Worm (Caenorhabditis elegans): ENCODE measurements around the gene F55G11.2.

- TF ChIP-seq nhr-11 (tag; optimal IDR thresholded peaks at IDR 0.05), result no peak
- TF ChIP-seq elt-2 (tag; optimal IDR thresholded peaks at IDR 0.05), result no peak
- TF ChIP-seq snpc-4 (tag; optimal IDR thresholded peaks at IDR 0.05), result no peak
- no peak for TF ChIP-seq lin-13 (GFP tag; optimal IDR thresholded peaks at IDR 0.05)
- TF ChIP-seq nhr-76 (tag; optimal IDR thresholded peaks at IDR 0.05), result no peak
- no peak for TF ChIP-seq nhr-84 (tag; optimal IDR thresholded peaks at IDR 0.05)
- TF ChIP-seq nhr-77 (tag; optimal IDR thresholded peaks at IDR 0.05), result no peak
- no peak for TF ChIP-seq tbx-2 (tag; optimal IDR thresholded peaks at IDR 0.05)
- TF ChIP-seq ama-1 (optimal IDR thresholded peaks at IDR 0.05), result no peak
- no peak for TF ChIP-seq ces-1 (GFP tag; optimal IDR thresholded peaks at IDR 0.05)
- TF ChIP-seq zag-1 (tag; optimal IDR thresholded peaks at IDR 0.05), result no peak
- TF ChIP-seq Y116A8C.19 (tag; optimal IDR thresholded peaks at IDR 0.05; ENCODE audit: borderline replicate concordance), result no peak
Observed at ce11 chrIV:13013231-13013630, 44.1 kb upstream of the F55G11.2 start.

Data from whole organism, L1 larva.